Worm (Caenorhabditis elegans): ENCODE data around the gene appg-1.
A peak's percentile ranks its signal among the peaks of the same experiment; 100 is the strongest.

Gene appg-1

DNA sequence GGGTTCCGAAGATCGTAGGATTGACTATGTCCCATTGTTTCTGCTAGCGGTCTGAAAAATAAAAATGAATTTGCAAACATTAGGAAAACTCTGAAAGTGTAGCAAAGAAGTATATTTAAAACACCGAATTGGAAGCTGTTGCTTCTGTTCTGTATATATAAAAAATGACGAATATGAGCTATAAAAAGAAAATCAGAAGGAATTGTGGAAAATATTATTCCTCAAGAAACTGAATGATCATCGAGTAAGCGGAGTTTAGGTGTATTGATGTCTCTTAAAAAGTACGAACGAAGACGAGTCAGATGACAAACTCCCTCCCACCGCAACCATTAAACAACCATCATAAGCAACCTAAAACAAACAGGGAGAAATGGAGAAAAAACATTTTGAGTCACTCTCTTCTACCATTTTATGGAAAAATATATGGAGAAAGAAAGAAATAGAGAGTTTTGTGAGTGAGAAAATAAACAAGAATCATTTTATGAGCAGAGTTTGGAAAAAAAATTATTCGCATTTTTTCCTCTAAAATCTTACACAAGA is 31.7 kb downstream of the appg-1 start, which contains the start of gene C07E3.3:
Gene C07E3.3 (minus strand): TSS at position 51 of the 540 bp plus-strand sequence.
- TF ChIP-seq ceh-16 (tag; optimal IDR thresholded peaks at IDR 0.05), result no peak
- peak; percentile 74 for TF ChIP-seq pha-4 (tag; optimal IDR thresholded peaks at IDR 0.05)

DNA sequence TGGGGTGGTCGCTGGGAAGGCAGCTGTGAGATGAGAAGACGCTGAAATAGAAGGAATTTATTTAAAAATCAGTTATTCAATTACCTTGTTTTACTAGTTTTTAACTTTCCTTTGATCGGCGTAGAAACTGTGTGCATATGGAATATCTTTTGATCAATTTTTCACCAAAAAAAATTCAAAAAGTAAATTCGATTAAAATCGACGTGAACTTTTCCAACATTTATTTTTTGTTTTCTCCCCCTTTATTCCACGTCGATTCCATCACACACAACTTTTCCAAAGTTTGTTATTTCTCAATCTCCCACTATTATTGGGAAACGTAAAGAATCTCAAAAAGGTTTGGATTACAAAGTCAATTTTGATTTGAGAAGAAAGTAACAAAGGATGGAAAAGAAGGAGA is 34.6 kb downstream of the appg-1 start, which contains the start of gene C07E3.4:
Gene C07E3.4 (plus strand): TSS at position 301 of the 400 bp plus-strand sequence.
- TF ChIP-seq fkh-2 (tag; optimal IDR thresholded peaks at IDR 0.05), result no peak
- no peak for TF ChIP-seq sea-2 (GFP tag; optimal IDR thresholded peaks at IDR 0.05)
- TF ChIP-seq snpc-4 (tag; optimal IDR thresholded peaks at IDR 0.05), result no peak
- TF ChIP-seq pqm-1 (tag; optimal IDR thresholded peaks at IDR 0.05), result no peak
- no peak for TF ChIP-seq ztf-4 (tag; optimal IDR thresholded peaks at IDR 0.05)
- TF ChIP-seq R02D3.7 (tag; optimal IDR thresholded peaks at IDR 0.05), result no peak
- no peak for TF ChIP-seq ceh-82 (tag; optimal IDR thresholded peaks at IDR 0.05)

DNA sequence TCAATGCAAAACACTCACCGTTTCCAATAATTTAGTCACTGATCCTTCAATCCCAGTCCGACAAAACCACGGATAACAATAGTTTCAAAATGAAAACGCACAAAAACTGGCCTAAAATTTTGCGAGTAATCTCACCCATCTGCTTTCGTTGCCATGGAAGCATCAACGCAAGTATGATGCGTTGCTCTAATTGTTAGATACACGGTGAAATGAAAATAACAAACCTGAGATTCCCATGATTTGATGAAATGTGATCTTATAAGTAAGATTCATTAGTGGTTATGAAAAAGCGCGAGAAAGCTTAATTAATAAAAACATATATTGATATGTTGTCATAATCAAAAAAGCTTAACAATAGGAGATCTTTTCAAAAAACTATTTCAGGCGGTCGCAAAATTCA is 41.4 kb downstream of the appg-1 start, which contains the start of gene ceh-57:
Gene ceh-57 (minus strand): TSS at position 95 of the 400 bp plus-strand sequence.
- TF ChIP-seq pqm-1 (tag; optimal IDR thresholded peaks at IDR 0.05), result no peak
- no peak for TF ChIP-seq nhr-23 (tag; optimal IDR thresholded peaks at IDR 0.05)
- no peak for TF ChIP-seq nhr-25 (tag; optimal IDR thresholded peaks at IDR 0.05)
- TF ChIP-seq ceh-9 (tag; optimal IDR thresholded peaks at IDR 0.05), result no peak
- TF ChIP-seq fos-1 (tag; optimal IDR thresholded peaks at IDR 0.05), result no peak
- no peak for TF ChIP-seq egl-5 (tag; optimal IDR thresholded peaks at IDR 0.05)
- TF ChIP-seq jun-1 (tag; optimal IDR thresholded peaks at IDR 0.05), result no peak
- TF ChIP-seq lin-15B (tag; optimal IDR thresholded peaks at IDR 0.05), result no peak
- TF ChIP-seq ztf-11 (tag; optimal IDR thresholded peaks at IDR 0.05), result no peak
- TF ChIP-seq hmg-11 (tag; optimal IDR thresholded peaks at IDR 0.05), result no peak
- TF ChIP-seq elt-3 (tag; optimal IDR thresholded peaks at IDR 0.05), result no peak
- TF ChIP-seq ZK546.5 (tag; optimal IDR thresholded peaks at IDR 0.05), result no peak
- no peak for TF ChIP-seq R02D3.7 (tag; optimal IDR thresholded peaks at IDR 0.05)
- no peak for TF ChIP-seq mdl-1 (tag; optimal IDR thresholded peaks at IDR 0.05)
- TF ChIP-seq egl-27 (tag; optimal IDR thresholded peaks at IDR 0.05), result no peak
- TF ChIP-seq nhr-11 (tag; optimal IDR thresholded peaks at IDR 0.05), result no peak
- TF ChIP-seq ztf-4 (tag; optimal IDR thresholded peaks at IDR 0.05), result no peak
- no peak for TF ChIP-seq mml-1 (tag; optimal IDR thresholded peaks at IDR 0.05)
- TF ChIP-seq lin-39 (tag; optimal IDR thresholded peaks at IDR 0.05), result no peak

DNA sequence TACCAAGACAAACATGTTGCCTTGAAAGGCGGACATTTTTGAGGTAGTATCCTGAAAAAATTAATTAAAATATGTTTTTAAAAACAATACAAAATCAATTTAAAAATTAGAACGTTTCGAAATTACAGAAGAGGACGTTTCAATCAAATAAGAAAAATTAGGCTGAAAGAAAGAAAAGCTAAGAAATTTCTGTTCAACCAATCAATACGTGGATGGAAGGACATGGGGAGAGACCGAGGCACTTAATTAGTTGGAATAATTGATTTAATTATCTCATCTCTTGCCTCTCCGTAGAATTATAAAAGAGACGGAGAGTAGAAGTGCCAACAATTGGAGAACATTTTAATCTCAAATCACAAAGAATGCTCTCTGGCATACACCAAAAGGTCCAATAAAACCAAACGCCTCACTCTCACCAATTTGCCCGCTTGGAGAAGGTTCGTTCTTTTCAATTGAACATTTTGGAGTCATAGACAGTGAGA is 43.7 kb downstream of the appg-1 start, which contains the start of gene ceh-58:
Gene ceh-58 (minus strand): TSS at position 51 of the 482 bp plus-strand sequence.
- no peak for TF ChIP-seq nhr-67 (tag; optimal IDR thresholded peaks at IDR 0.05)
- no peak for TF ChIP-seq nhr-11 (tag; optimal IDR thresholded peaks at IDR 0.05)
- TF ChIP-seq sea-2 (GFP tag; optimal IDR thresholded peaks at IDR 0.05), result no peak
- TF ChIP-seq ama-1 (optimal IDR thresholded peaks at IDR 0.05), result no peak
- no peak for TF ChIP-seq eor-1 (tag; optimal IDR thresholded peaks at IDR 0.05)

DNA sequence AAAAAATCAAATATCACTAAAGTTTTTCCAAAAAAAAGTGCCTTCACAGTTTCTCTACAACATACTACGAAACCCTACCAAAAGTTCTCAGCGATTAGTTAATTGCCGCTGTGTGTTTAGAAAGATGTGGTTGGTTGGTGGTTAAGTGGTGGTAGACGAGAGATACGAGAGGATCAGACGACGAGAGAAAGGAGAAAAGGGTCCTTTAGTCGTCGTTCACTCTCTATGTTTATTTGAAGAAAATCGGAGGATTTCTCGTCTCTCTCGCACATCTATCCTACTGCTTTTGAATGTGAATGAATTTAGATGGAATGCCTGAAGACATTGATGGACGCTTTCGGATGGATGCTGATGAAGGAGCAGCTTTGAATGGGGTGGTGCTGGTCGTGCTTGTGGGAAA is 45.0 kb downstream of the appg-1 start:
- TF ChIP-seq hmg-11 (tag; optimal IDR thresholded peaks at IDR 0.05) (peak; percentile 20), nfya-1 (tag; optimal IDR thresholded peaks at IDR 0.05; ENCODE audit: insufficient read depth) (peak; percentile 23), lsy-12 (tag; optimal IDR thresholded peaks at IDR 0.05) (no peak), nhr-25 (tag; optimal IDR thresholded peaks at IDR 0.05) (no peak), elt-1 (tag; optimal IDR thresholded peaks at IDR 0.05) (no peak), nhr-77 (tag; optimal IDR thresholded peaks at IDR 0.05) (no peak), pqm-1 (tag; optimal IDR thresholded peaks at IDR 0.05) (no peak), egl-27 (tag; optimal IDR thresholded peaks at IDR 0.05) (no peak), ama-1 (optimal IDR thresholded peaks at IDR 0.05) (no peak), fkh-10 (GFP tag; optimal IDR thresholded peaks at IDR 0.05) (no peak), pha-4 (tag; optimal IDR thresholded peaks at IDR 0.05) (no peak), nhr-23 (tag; optimal IDR thresholded peaks at IDR 0.05) (no peak), elt-3 (tag; optimal IDR thresholded peaks at IDR 0.05) (no peak), R02D3.7 (tag; optimal IDR thresholded peaks at IDR 0.05) (no peak), fkh-2 (tag; optimal IDR thresholded peaks at IDR 0.05) (no peak), skn-1 (tag; optimal IDR thresholded peaks at IDR 0.05) (no peak), elt-2 (tag; optimal IDR thresholded peaks at IDR 0.05) (no peak), mml-1 (tag; optimal IDR thresholded peaks at IDR 0.05) (no peak), nhr-12 (tag; optimal IDR thresholded peaks at IDR 0.05) (no peak), lin-39 (tag; optimal IDR thresholded peaks at IDR 0.05) (peak; percentile 56), zag-1 (tag; optimal IDR thresholded peaks at IDR 0.05) (no peak), nhr-237 (tag; optimal IDR thresholded peaks at IDR 0.05) (no peak), mdl-1 (tag; optimal IDR thresholded peaks at IDR 0.05) (no peak), ztf-4 (tag; optimal IDR thresholded peaks at IDR 0.05) (no peak), ceh-28 (tag; optimal IDR thresholded peaks at IDR 0.05) (no peak), fos-1 (tag; optimal IDR thresholded peaks at IDR 0.05) (no peak), ztf-11 (tag; optimal IDR thresholded peaks at IDR 0.05) (no peak)
